Worm (Caenorhabditis elegans) whole organism, late embryonic: ENCODE results near the gene EEED8.3.

Experiments used
- C38D4.7 ChIP-seq: fragments of 200-800 bp; sonication (Bioruptor generic); optimal IDR thresholded peaks from 2 replicates; lab custom pipeline; 2018; ENCODE audit warnings: mild to moderate bottlenecking, missing genetic modification characterization, moderate library complexity, missing compliant biosample characterization
- T23F11.4 ChIP-seq: fragments of 200-800 bp; sonication (Bioruptor generic); optimal IDR thresholded peaks from 2 replicates; lab custom pipeline; 2018; ENCODE audit warnings: mild to moderate bottlenecking, missing genetic modification characterization, missing compliant biosample characterization
- Y22D7AL.16 ChIP-seq: sonication (generic microtip); optimal IDR thresholded peaks from 2 replicates; lab custom pipeline; 2016; ENCODE audit warnings: missing genetic modification characterization, missing compliant biosample characterization
- ahr-1 ChIP-seq: sonication (generic microtip); optimal IDR thresholded peaks from 2 replicates; lab custom pipeline; 2016; ENCODE audit warnings: missing genetic modification characterization, missing compliant biosample characterization
- ceh-14 ChIP-seq: sonication (generic microtip); optimal IDR thresholded peaks from 2 replicates; lab custom pipeline; 2016; ENCODE audit warnings: missing genotype, missing genetic modification characterization, missing compliant biosample characterization
- ceh-18 ChIP-seq: sonication (generic microtip); optimal IDR thresholded peaks from 2 replicates; lab custom pipeline; 2016; ENCODE audit warnings: missing genetic modification characterization, missing compliant biosample characterization
- ceh-19 ChIP-seq: fragments of 200-800 bp; sonication (Bioruptor generic); optimal IDR thresholded peaks from 2 replicates; lab custom pipeline; 2018; ENCODE audit warnings: mild to moderate bottlenecking, missing genetic modification characterization, missing compliant biosample characterization
- ceh-22 ChIP-seq: sonication (generic microtip); optimal IDR thresholded peaks from 2 replicates; lab custom pipeline; 2017; ENCODE audit warnings: missing biosample characterization, missing genetic modification characterization
- ceh-31 ChIP-seq: sonication (generic microtip); optimal IDR thresholded peaks from 2 replicates; lab custom pipeline; 2016; ENCODE audit warnings: missing genetic modification characterization, missing compliant biosample characterization
- ceh-34 ChIP-seq: sonication (generic microtip); optimal IDR thresholded peaks from 2 replicates; lab custom pipeline; 2016; ENCODE audit warnings: mild to moderate bottlenecking, missing genetic modification characterization, missing compliant biosample characterization
- ceh-45 ChIP-seq: fragments of 200-800 bp; sonication (Bioruptor generic); IDR thresholded peaks from 2 replicates; pipeline ENCODE4 v1.3.6; 2022; ENCODE audit warnings: missing genetic modification reagents, missing genetic modification characterization, missing compliant biosample characterization
- ceh-48 ChIP-seq: sonication (generic microtip); optimal IDR thresholded peaks from 2 replicates; lab custom pipeline; 2016; ENCODE audit warnings: missing genetic modification characterization, inconsistent platforms, missing compliant biosample characterization
- ceh-6 ChIP-seq: fragments of 200-800 bp; sonication (Bioruptor generic); optimal IDR thresholded peaks from 2 replicates; lab custom pipeline; 2018; ENCODE audit warnings: mild to moderate bottlenecking, missing genetic modification characterization, missing compliant biosample characterization
- che-1 ChIP-seq: sonication (generic microtip); optimal IDR thresholded peaks from 2 replicates; lab custom pipeline; 2016; ENCODE audit warnings: mild to moderate bottlenecking, missing genetic modification characterization, missing compliant biosample characterization
- dmd-4 ChIP-seq: sonication (generic microtip); optimal IDR thresholded peaks from 2 replicates; lab custom pipeline; 2016; ENCODE audit warnings: borderline replicate concordance, missing genetic modification characterization, missing compliant biosample characterization
- dve-1 ChIP-seq: sonication (generic microtip); optimal IDR thresholded peaks from 2 replicates; lab custom pipeline; 2017; ENCODE audit warnings: antibody characterized with exemption, mild to moderate bottlenecking, missing genetic modification characterization, missing compliant biosample characterization
- elt-2 ChIP-seq: sonication (generic microtip); optimal IDR thresholded peaks from 2 replicates; lab custom pipeline; 2016; ENCODE audit warnings: missing genetic modification reagents, missing genetic modification characterization, missing compliant biosample characterization
- eyg-1 ChIP-seq: sonication (generic microtip); optimal IDR thresholded peaks from 2 replicates; lab custom pipeline; 2016; ENCODE audit warnings: missing genotype, missing genetic modification characterization, missing compliant biosample characterization
- fkh-10 ChIP-seq: fragments of 150-350 bp; optimal IDR thresholded peaks from 2 replicates; lab custom pipeline; 2014; ENCODE audit warnings: missing biosample characterization, missing genetic modification reagents, missing genetic modification characterization
- fkh-6 ChIP-seq: sonication (generic microtip); optimal IDR thresholded peaks from 2 replicates; lab custom pipeline; 2016; ENCODE audit warnings: missing genetic modification characterization, missing compliant biosample characterization
- gmeb-2 ChIP-seq: sonication (generic microtip); optimal IDR thresholded peaks from 2 replicates; lab custom pipeline; 2016; ENCODE audit warnings: missing genetic modification characterization, inconsistent platforms, missing compliant biosample characterization
- hlh-13 ChIP-seq: fragments of 200-800 bp; sonication (Bioruptor generic); optimal IDR thresholded peaks from 2 replicates; lab custom pipeline; 2018; ENCODE audit warnings: mild to moderate bottlenecking, missing genetic modification characterization, missing compliant biosample characterization
- hlh-15 ChIP-seq: sonication (generic microtip); optimal IDR thresholded peaks from 2 replicates; lab custom pipeline; 2016; ENCODE audit warnings: missing genetic modification characterization, missing compliant biosample characterization
- hlh-30 ChIP-seq: sonication (generic microtip); optimal IDR thresholded peaks from 2 replicates; lab custom pipeline; 2017; ENCODE audit warnings: antibody characterized with exemption, missing genetic modification characterization, missing compliant biosample characterization; ENCODE audit not compliant: insufficient read depth
- hlh-6 ChIP-seq: sonication (generic microtip); optimal IDR thresholded peaks from 2 replicates; lab custom pipeline; 2016; ENCODE audit warnings: missing genotype, missing genetic modification characterization, missing compliant biosample characterization
- lim-6 ChIP-seq: sonication (generic microtip); optimal IDR thresholded peaks from 2 replicates; lab custom pipeline; 2016; ENCODE audit warnings: missing genetic modification characterization, missing compliant biosample characterization
- madf-2 ChIP-seq: sonication (generic microtip); optimal IDR thresholded peaks from 2 replicates; lab custom pipeline; 2017; ENCODE audit warnings: missing genetic modification characterization, missing compliant biosample characterization
- nfya-1 ChIP-seq: sonication (generic microtip); optimal IDR thresholded peaks from 2 replicates; lab custom pipeline; 2017; ENCODE audit warnings: missing genetic modification characterization, mild to moderate bottlenecking, missing compliant biosample characterization, antibody characterized with exemption, moderate library complexity
- nhr-232 ChIP-seq: sonication (generic microtip); optimal IDR thresholded peaks from 2 replicates; lab custom pipeline; 2016; ENCODE audit warnings: missing genetic modification characterization, missing compliant biosample characterization
- npax-4 ChIP-seq: sonication (generic microtip); optimal IDR thresholded peaks from 2 replicates; lab custom pipeline; 2016; ENCODE audit warnings: missing genetic modification characterization, missing compliant biosample characterization
- pat-9 ChIP-seq: fragments of 200-800 bp; sonication (Bioruptor generic); optimal IDR thresholded peaks from 2 replicates; lab custom pipeline; 2018; ENCODE audit warnings: mild to moderate bottlenecking, missing genetic modification characterization, moderate library complexity, missing compliant biosample characterization
- pha-2 ChIP-seq: sonication (generic microtip); optimal IDR thresholded peaks from 2 replicates; lab custom pipeline; 2017; ENCODE audit warnings: mild to moderate bottlenecking, missing genetic modification characterization, missing compliant biosample characterization
- pqm-1 ChIP-seq: sonication (generic microtip); optimal IDR thresholded peaks from 2 replicates; lab custom pipeline; 2016; ENCODE audit warnings: missing genetic modification characterization, missing compliant biosample characterization
- pros-1 ChIP-seq: fragments of 150-350 bp; optimal IDR thresholded peaks from 2 replicates; lab custom pipeline; 2014; ENCODE audit warnings: missing biosample characterization, missing genetic modification reagents, missing genetic modification characterization
- ref-2 ChIP-seq: sonication (generic microtip); optimal IDR thresholded peaks from 2 replicates; lab custom pipeline; 2016; ENCODE audit warnings: missing genetic modification characterization, missing compliant biosample characterization
- rnt-1 ChIP-seq: sonication (generic microtip); optimal IDR thresholded peaks from 2 replicates; lab custom pipeline; 2016; ENCODE audit warnings: missing genetic modification characterization, missing compliant biosample characterization
- sdc-2 ChIP-seq: sonication (generic microtip); optimal IDR thresholded peaks from 2 replicates; lab custom pipeline; 2016; ENCODE audit warnings: missing genotype, missing genetic modification characterization, missing compliant biosample characterization
- ttx-3 ChIP-seq: sonication (generic microtip); optimal IDR thresholded peaks from 2 replicates; lab custom pipeline; 2016; ENCODE audit warnings: missing genetic modification reagents, missing genetic modification characterization, missing compliant biosample characterization
- unc-3 ChIP-seq, 2 experiments: fragments of 200-800 bp in 1 of 2; sonication (Bioruptor generic) in 1 of 2; sonication (generic microtip) in 1 of 2; conservative IDR thresholded peaks in 1 of 2; optimal IDR thresholded peaks in 1 of 2; 2 replicates each; pipeline versions ENCODE4 v1.3.6 to Lab custom; 2016 to 2022; ENCODE audit warnings: missing compliant biosample characterization in 2 of 2, missing genetic modification characterization in 2 of 2, missing genetic modification reagents in 1 of 2
- unc-86 ChIP-seq: sonication (generic microtip); optimal IDR thresholded peaks from 2 replicates; lab custom pipeline; 2016; ENCODE audit warnings: missing genetic modification characterization, missing compliant biosample characterization
- ztf-16 ChIP-seq: sonication (generic microtip); optimal IDR thresholded peaks from 2 replicates; lab custom pipeline; 2017; ENCODE audit warnings: missing genetic modification characterization, missing compliant biosample characterization

The EEED8.3 gene

ce11 chrII:5389831-5390323 lies 24.2 kb upstream of the EEED8.3 start, which contains the start of gene ndx-6 (continued):
- TF ChIP-seq fkh-6 (tag; lab: Kevin White, UChicago) (peak; percentile 44), eyg-1 (tag; lab: Kevin White, UChicago) (no peak), madf-2 (no peak), unc-86 (tag; lab: Kevin White, UChicago) (peak; percentile 43), pat-9 (tag; lab: Kevin White, UChicago) (peak; percentile 42), ceh-14 (tag; lab: Kevin White, UChicago) (no peak), ceh-22 (tag; lab: Kevin White, UChicago) (no peak), ztf-16 (tag; lab: Kevin White, UChicago) (no peak), Y22D7AL.16 (tag; lab: Kevin White, UChicago) (no peak), fkh-10 (GFP tag; lab: Kevin White, UChicago) (no peak), ceh-19 (GFP tag; lab: Kevin White, UChicago) (peak; percentile 53), pha-2 (tag; lab: Kevin White, UChicago) (no peak), ceh-34 (peak; percentile 56), pros-1 (tag; lab: Kevin White, UChicago) (no peak), lim-6 (tag; lab: Kevin White, UChicago) (no peak), nfya-1 (peak; percentile 70)

ce11 chrII:5391447-5391846 lies 22.6 kb upstream of the EEED8.3 start:
- TF ChIP-seq ref-2 (tag; lab: Kevin White, UChicago), result no peak
- TF ChIP-seq pqm-1, result no peak
- peak; percentile 2 for TF ChIP-seq elt-2 (tag; lab: Kevin White, UChicago)
- no peak for TF ChIP-seq T23F11.4

- TF ChIP-seq ceh-19 (GFP tag; lab: Kevin White, UChicago) (no peak), fkh-6 (tag; lab: Kevin White, UChicago) (no peak), ahr-1 (no peak), ref-2 (tag; lab: Kevin White, UChicago) (no peak), ceh-31 (tag; lab: Kevin White, UChicago) (no peak), nhr-232 (no peak), che-1 (tag; lab: Kevin White, UChicago) (no peak), rnt-1 (tag; lab: Kevin White, UChicago) (no peak), ceh-22 (tag; lab: Kevin White, UChicago) (no peak), ceh-45 (GFP tag; lab: Robert Waterston, UW) (no peak), ceh-18 (tag; lab: Kevin White, UChicago) (no peak), sdc-2 (tag; lab: Kevin White, UChicago) (no peak), pat-9 (tag; lab: Kevin White, UChicago) (no peak), npax-4 (no peak), ttx-3 (tag; lab: Kevin White, UChicago) (no peak), hlh-13 (no peak), hlh-30 (tag; lab: Kevin White, UChicago) (no peak)
These were observed 21.0 kb upstream of the EEED8.3 start, which contains the start of gene brap-2 for ce11 chrII:5393090-5393489. TSS of gene brap-2 (minus strand) at chrII:5393190.

- no peak for TF ChIP-seq hlh-15
- TF ChIP-seq ceh-31 (tag; lab: Kevin White, UChicago), result no peak
- TF ChIP-seq nfya-1, result no peak
- no peak for TF ChIP-seq pha-2 (tag; lab: Kevin White, UChicago)
- TF ChIP-seq hlh-30 (tag; lab: Kevin White, UChicago), result no peak
- TF ChIP-seq ceh-48, result no peak
- no peak for TF ChIP-seq C38D4.7 (GFP tag; lab: Kevin White, UChicago)
- TF ChIP-seq fkh-10 (GFP tag; lab: Kevin White, UChicago), result no peak
- no peak for TF ChIP-seq dmd-4 (tag; lab: Kevin White, UChicago)
- TF ChIP-seq unc-86 (tag; lab: Kevin White, UChicago), result no peak
- TF ChIP-seq gmeb-2 (tag; lab: Kevin White, UChicago), result no peak
- no peak for TF ChIP-seq dve-1 (tag; lab: Kevin White, UChicago)
- no peak for TF ChIP-seq ceh-6 (GFP tag; lab: Kevin White, UChicago)
- TF ChIP-seq hlh-6 (tag; lab: Kevin White, UChicago), result no peak
- TF ChIP-seq unc-3 (GFP tag; conservative IDR thresholded peaks at IDR 0.05; lab: Robert Waterston, UW), result no peak
- TF ChIP-seq unc-3 (tag; optimal IDR thresholded peaks at IDR 0.05; lab: Kevin White, UChicago), result no peak
- TF ChIP-seq pqm-1, result no peak
These were observed 18.5 kb upstream of the EEED8.3 start, which contains the start of gene pink-1 for ce11 chrII:5395594-5395993. TSS of gene pink-1 (minus strand) at chrII:5395694.
